Worm (Caenorhabditis elegans) whole organism, L2 larva: ENCODE results near the gene dct-1.

Experiments used
- C34F6.9 ChIP-seq: fragments of 150-350 bp; optimal IDR thresholded peaks from 2 replicates; lab custom pipeline; 2014; ENCODE audit warnings: missing biosample characterization, missing genetic modification characterization
- F13H6.1 ChIP-seq: sonication (generic microtip); optimal IDR thresholded peaks from 2 replicates; lab custom pipeline; 2016; ENCODE audit warnings: missing genetic modification characterization, missing compliant biosample characterization
- R02D3.7 ChIP-seq: fragments of 150-350 bp; optimal IDR thresholded peaks from 2 replicates; lab custom pipeline; 2014; ENCODE audit warnings: missing biosample characterization, missing genetic modification characterization
- Y55F3AM.14 ChIP-seq: fragments of 200-800 bp; sonication (Bioruptor generic); optimal IDR thresholded peaks from 2 replicates; lab custom pipeline; 2018; ENCODE audit warnings: mild to moderate bottlenecking, missing genetic modification characterization, missing compliant biosample characterization
- ZK546.5 ChIP-seq: sonication (generic microtip); optimal IDR thresholded peaks from 2 replicates; lab custom pipeline; 2017; ENCODE audit warnings: missing biosample characterization, missing genetic modification characterization
- alr-1 ChIP-seq: fragments of 150-350 bp; optimal IDR thresholded peaks from 2 replicates; lab custom pipeline; 2014; ENCODE audit warnings: missing biosample characterization, missing genetic modification characterization
- ama-1 ChIP-seq: fragments of 150-350 bp; optimal IDR thresholded peaks from 2 replicates; lab custom pipeline; 2018; ENCODE audit warnings: inconsistent platforms
- ceh-16 ChIP-seq: fragments of 150-350 bp; optimal IDR thresholded peaks from 2 replicates; lab custom pipeline; 2014; ENCODE audit warnings: missing biosample characterization, missing genetic modification characterization
- ceh-82 ChIP-seq: fragments of 150-350 bp; optimal IDR thresholded peaks from 2 replicates; lab custom pipeline; 2014; ENCODE audit warnings: missing biosample characterization, missing genetic modification characterization
- crh-2 ChIP-seq: sonication (generic microtip); optimal IDR thresholded peaks from 2 replicates; lab custom pipeline; 2017; ENCODE audit warnings: missing biosample characterization, missing genetic modification characterization
- dmd-4 ChIP-seq: sonication (generic microtip); optimal IDR thresholded peaks from 2 replicates; lab custom pipeline; 2017; ENCODE audit warnings: missing biosample characterization, missing genetic modification characterization
- egl-27 ChIP-seq: sonication (generic microtip); optimal IDR thresholded peaks from 3 replicates; lab custom pipeline; 2017; ENCODE audit warnings: missing biosample characterization, missing genetic modification reagents, missing genetic modification characterization
- elt-3 ChIP-seq: sonication (generic microtip); optimal IDR thresholded peaks from 2 replicates; lab custom pipeline; 2017; ENCODE audit warnings: missing biosample characterization, missing genetic modification characterization
- fos-1 ChIP-seq: fragments of 150-350 bp; optimal IDR thresholded peaks from 2 replicates; lab custom pipeline; 2014; ENCODE audit warnings: missing biosample characterization, missing genetic modification characterization
- gmeb-1 ChIP-seq: fragments of 150-350 bp; optimal IDR thresholded peaks from 2 replicates; lab custom pipeline; 2014; ENCODE audit warnings: missing biosample characterization, missing genetic modification characterization
- lin-11 ChIP-seq: fragments of 150-350 bp; sonication (generic microtip); optimal IDR thresholded peaks from 2 replicates; lab custom pipeline; 2014; ENCODE audit warnings: missing biosample characterization, missing genetic modification characterization, inconsistent platforms, mixed read lengths
- lin-13 ChIP-seq: fragments of 150-350 bp; optimal IDR thresholded peaks from 2 replicates; lab custom pipeline; 2014; ENCODE audit warnings: missing biosample characterization, missing genetic modification reagents, missing genetic modification characterization
- lin-39 ChIP-seq: fragments of 150-350 bp; optimal IDR thresholded peaks from 2 replicates; lab custom pipeline; 2014; ENCODE audit warnings: missing biosample characterization, missing genetic modification reagents, missing genetic modification characterization
- lsy-2 ChIP-seq, 2 experiments: fragments of 150-350 bp in 1 of 2; sonication (generic microtip) in 1 of 2; optimal IDR thresholded peaks; 2 replicates each; lab custom pipeline; 2014 to 2017; ENCODE audit warnings: missing biosample characterization in 2 of 2, missing genetic modification characterization in 2 of 2
- mab-5 ChIP-seq: fragments of 150-350 bp; optimal IDR thresholded peaks from 2 replicates; lab custom pipeline; 2014; ENCODE audit warnings: missing biosample characterization, missing genetic modification characterization
- mbf-1 ChIP-seq: sonication (generic microtip); optimal IDR thresholded peaks from 2 replicates; lab custom pipeline; 2017; ENCODE audit warnings: missing biosample characterization, missing genetic modification characterization
- nhr-11 ChIP-seq: fragments of 150-350 bp; optimal IDR thresholded peaks from 2 replicates; lab custom pipeline; 2014; ENCODE audit warnings: missing biosample characterization, missing genetic modification characterization
- nhr-12 ChIP-seq: fragments of 150-350 bp; optimal IDR thresholded peaks from 2 replicates; lab custom pipeline; 2014; ENCODE audit warnings: missing biosample characterization, missing genetic modification characterization
- nhr-129 ChIP-seq: fragments of 150-350 bp; optimal IDR thresholded peaks from 2 replicates; lab custom pipeline; 2014; ENCODE audit warnings: missing biosample characterization, missing genetic modification characterization
- nhr-23 ChIP-seq: fragments of 150-350 bp; optimal IDR thresholded peaks from 2 replicates; lab custom pipeline; 2014; ENCODE audit warnings: missing biosample characterization, missing genetic modification reagents, missing genetic modification characterization
- nhr-237 ChIP-seq: fragments of 150-350 bp; optimal IDR thresholded peaks from 2 replicates; lab custom pipeline; 2014; ENCODE audit warnings: missing biosample characterization, missing genetic modification characterization
- nhr-25 ChIP-seq: fragments of 150-350 bp; sonication (generic microtip); optimal IDR thresholded peaks from 3 replicates; lab custom pipeline; 2014; ENCODE audit warnings: missing biosample characterization, missing genetic modification characterization
- nhr-6 ChIP-seq: fragments of 150-350 bp; optimal IDR thresholded peaks from 2 replicates; lab custom pipeline; 2014; ENCODE audit warnings: missing biosample characterization, missing genetic modification characterization
- nhr-77 ChIP-seq: fragments of 150-350 bp; optimal IDR thresholded peaks from 2 replicates; lab custom pipeline; 2014; ENCODE audit warnings: missing biosample characterization, missing genetic modification characterization
- peb-1 ChIP-seq: fragments of 150-350 bp; optimal IDR thresholded peaks from 2 replicates; lab custom pipeline; 2014; ENCODE audit warnings: missing biosample characterization, missing genetic modification characterization
- sem-4 ChIP-seq: fragments of 150-350 bp; optimal IDR thresholded peaks from 2 replicates; lab custom pipeline; 2014; ENCODE audit warnings: missing biosample characterization, missing genetic modification reagents, missing genetic modification characterization
- skn-1 ChIP-seq: sonication (generic microtip); optimal IDR thresholded peaks from 2 replicates; lab custom pipeline; 2017; ENCODE audit warnings: missing biosample characterization, missing genetic modification characterization
- sma-3 ChIP-seq: sonication (generic microtip); optimal IDR thresholded peaks from 2 replicates; lab custom pipeline; 2016; ENCODE audit warnings: missing genetic modification reagents, missing genetic modification characterization, missing compliant biosample characterization
- snpc-4 ChIP-seq: fragments of 150-350 bp; optimal IDR thresholded peaks from 2 replicates; lab custom pipeline; 2014; ENCODE audit warnings: missing biosample characterization, missing genetic modification characterization
- unc-39 ChIP-seq: fragments of 150-350 bp; optimal IDR thresholded peaks from 2 replicates; lab custom pipeline; 2014; ENCODE audit warnings: missing biosample characterization, missing genetic modification characterization
- unc-55 ChIP-seq: fragments of 150-350 bp; sonication (generic microtip); optimal IDR thresholded peaks from 3 replicates; lab custom pipeline; 2014; ENCODE audit warnings: missing biosample characterization, missing genetic modification reagents, missing genetic modification characterization
- zag-1 ChIP-seq: fragments of 150-350 bp; optimal IDR thresholded peaks from 2 replicates; lab custom pipeline; 2014; ENCODE audit warnings: missing biosample characterization, missing genetic modification characterization
- ztf-1 ChIP-seq: fragments of 200-800 bp; sonication (Bioruptor generic); conservative IDR thresholded peaks from 2 replicates; pipeline ENCODE4 v1.3.6; 2022; ENCODE audit warnings: missing genetic modification characterization, missing compliant biosample characterization
- ztf-11 ChIP-seq: sonication (generic microtip); optimal IDR thresholded peaks from 2 replicates; lab custom pipeline; 2017; ENCODE audit warnings: missing biosample characterization, missing genetic modification characterization
- ztf-4 ChIP-seq: fragments of 150-350 bp; optimal IDR thresholded peaks from 2 replicates; lab custom pipeline; 2014; ENCODE audit warnings: missing biosample characterization, missing genetic modification characterization

The dct-1 gene

ce11 chrX:7954328-7954727 is at the start of gene dct-1:
Gene dct-1, plus strand, starts transcription at chrX:7954354.
- peak in 1 of 2 experiments; percentile 31 for TF ChIP-seq lsy-2 (tag; optimal IDR thresholded peaks at IDR 0.05; lab: Kevin White, UChicago)
- TF ChIP-seq unc-55 (GFP tag; lab: Kevin White, UChicago), result no peak
- no peak for TF ChIP-seq ztf-1 (GFP tag; lab: Robert Waterston, UW)
- TF ChIP-seq ama-1, result peak; percentile 49
- TF ChIP-seq skn-1 (tag; lab: Kevin White, UChicago), result no peak
- no peak for TF ChIP-seq ztf-11 (tag; lab: Kevin White, UChicago)
- no peak for TF ChIP-seq ztf-4 (tag; lab: Kevin White, UChicago)
- TF ChIP-seq nhr-25, result no peak
- no peak for TF ChIP-seq unc-39
- TF ChIP-seq egl-27 (tag; lab: Kevin White, UChicago), result no peak
- TF ChIP-seq dmd-4 (tag; lab: Kevin White, UChicago), result no peak
- TF ChIP-seq nhr-23, result no peak
- TF ChIP-seq nhr-129 (tag; lab: Kevin White, UChicago), result peak; percentile 58
- peak; percentile 9 for TF ChIP-seq sem-4 (tag; lab: Kevin White, UChicago)
- TF ChIP-seq lin-39 (tag; lab: Kevin White, UChicago), result no peak
- peak; percentile 23 for TF ChIP-seq mab-5
- no peak for TF ChIP-seq Y55F3AM.14 (GFP tag; lab: Kevin White, UChicago)
- peak; percentile 22 for TF ChIP-seq F13H6.1 (tag; lab: Kevin White, UChicago)
- TF ChIP-seq, all 48 proteins: peak for 6

ce11 chrX:7906430-7907014 is 47.6 kb upstream of the dct-1 start, which contains the start of gene C39D10.1:
Gene C39D10.1, plus strand, starts transcription at chrX:7906964.
- TF ChIP-seq egl-27 (tag; lab: Kevin White, UChicago), result no peak
- TF ChIP-seq nhr-11, result peak; percentile 6
- peak; percentile 19 for TF ChIP-seq crh-2
- peak; percentile 17 for TF ChIP-seq gmeb-1 (tag; lab: Kevin White, UChicago)
- TF ChIP-seq ceh-16 (tag; lab: Kevin White, UChicago), result no peak
- TF ChIP-seq R02D3.7 (tag; lab: Kevin White, UChicago), result no peak
- no peak for TF ChIP-seq zag-1
- TF ChIP-seq Y55F3AM.14 (GFP tag; lab: Kevin White, UChicago), result no peak
- TF ChIP-seq nhr-129 (tag; lab: Kevin White, UChicago), result peak; percentile 7
- TF ChIP-seq fos-1 (tag; lab: Kevin White, UChicago), result peak; percentile 11
- TF ChIP-seq mbf-1, result no peak
- no peak for TF ChIP-seq lin-13
- TF ChIP-seq ama-1, result no peak
- TF ChIP-seq unc-55 (GFP tag; lab: Kevin White, UChicago), result no peak
- no peak for TF ChIP-seq lin-39 (tag; lab: Kevin White, UChicago)
- TF ChIP-seq nhr-237 (tag; lab: Kevin White, UChicago), result no peak
- TF ChIP-seq elt-3 (tag; lab: Kevin White, UChicago), result no peak

- TF ChIP-seq nhr-11 (no peak), peb-1 (tag; lab: Kevin White, UChicago) (no peak), C34F6.9 (tag; lab: Kevin White, UChicago) (no peak), lin-13 (no peak), R02D3.7 (tag; lab: Kevin White, UChicago) (no peak), skn-1 (tag; lab: Kevin White, UChicago) (no peak), zag-1 (no peak), ceh-16 (tag; lab: Kevin White, UChicago) (no peak), ZK546.5 (tag; lab: Kevin White, UChicago) (no peak), nhr-77 (tag; lab: Kevin White, UChicago) (no peak), ztf-11 (tag; lab: Kevin White, UChicago) (no peak)
Observed at ce11 chrX:7913830-7914229, 40.3 kb upstream of the dct-1 start, which contains the start of gene C39D10.7. Gene C39D10.7, minus strand, starts transcription at chrX:7913930.

ce11 chrX:7915616-7916015 is 38.5 kb upstream of the dct-1 start:
- TF ChIP-seq dmd-4 (tag; lab: Kevin White, UChicago) (no peak), nhr-6 (tag; lab: Kevin White, UChicago) (no peak), nhr-77 (tag; lab: Kevin White, UChicago) (no peak), F13H6.1 (tag; lab: Kevin White, UChicago) (no peak), nhr-25 (no peak), ceh-16 (tag; lab: Kevin White, UChicago) (no peak), lsy-2 (tag; optimal IDR thresholded peaks at IDR 0.05; lab: Kevin White, UChicago) (no peak), nhr-12 (tag; lab: Kevin White, UChicago) (no peak), gmeb-1 (tag; lab: Kevin White, UChicago) (no peak), snpc-4 (tag; lab: Kevin White, UChicago) (no peak), Y55F3AM.14 (GFP tag; lab: Kevin White, UChicago) (no peak), nhr-129 (tag; lab: Kevin White, UChicago) (no peak), lin-11 (tag; lab: Kevin White, UChicago) (no peak), ceh-82 (no peak), ztf-4 (tag; lab: Kevin White, UChicago) (no peak), alr-1 (tag; lab: Kevin White, UChicago) (no peak), sma-3 (GFP tag; lab: Kevin White, UChicago) (no peak), unc-55 (GFP tag; lab: Kevin White, UChicago) (no peak)
